2 fruit fly cellular contexts compared by ENCODE assay signal in genomic region chr2L:19942510-19942909, dm6.
A peak's percentile ranks its signal among the peaks of the same experiment; 100 is the strongest.
TF ChIP-seq lines count a peak whose summit lies in the region.

No protein-coding gene starts in this region.

- TF ChIP-seq CTCF in whole organism, embryonic (GFP tag; optimal IDR thresholded peaks at IDR 0.05; lab: Kevin White, UChicago): no peak

TF ChIP-seq in whole organism, embryonic, 481 proteins besides CTCF, POLR2A, EP300 and RAD21:
- TF ChIP-seq CG14965 (GFP tag; optimal IDR thresholded peaks at IDR 0.05; lab: Kevin White, UChicago; ENCODE audit: borderline replicate concordance): no peak
- no peak for TF ChIP-seq CG32772 (GFP tag; IDR thresholded peaks at IDR 0.05; lab: Robert Waterston, UW)
- peak; percentile 58 for TF ChIP-seq Med (GFP tag; lab: Kevin White, UChicago)
- TF ChIP-seq Spps (tag; optimal IDR thresholded peaks at IDR 0.05; lab: Kevin White, UChicago): no peak
- peak; percentile 22 for TF ChIP-seq sug (tag; optimal IDR thresholded peaks at IDR 0.05; lab: Kevin White, UChicago)
- peak; percentile 15 for TF ChIP-seq grn (GFP tag; optimal IDR thresholded peaks at IDR 0.05; lab: Kevin White, UChicago)
- no peak for TF ChIP-seq CG11398 (GFP tag; optimal IDR thresholded peaks at IDR 0.05; lab: Kevin White, UChicago)
- TF ChIP-seq Dp (GFP tag; optimal IDR thresholded peaks at IDR 0.05; lab: Kevin White, UChicago): no peak
- no peak for TF ChIP-seq knrl (GFP tag; IDR thresholded peaks at IDR 0.05; lab: Robert Waterston, UW; ENCODE audit: partially characterized antibody)
- TF ChIP-seq pnt (GFP tag; optimal IDR thresholded peaks at IDR 0.05; lab: Kevin White, UChicago): no peak
- 0 out of 2 replicates have a peak, but pooled peaks have one; percentile 7 for TF ChIP-seq vvl (GFP tag; IDR thresholded peaks at IDR 0.05; lab: Robert Waterston, UW)
- TF ChIP-seq sens (GFP tag; lab: Kevin White, UChicago): peak; percentile 63
- TF ChIP-seq CG12942 (GFP tag; optimal IDR thresholded peaks at IDR 0.05; lab: Kevin White, UChicago): no peak
- no peak for TF ChIP-seq CG10267 (tag; optimal IDR thresholded peaks at IDR 0.05; lab: Kevin White, UChicago)
TF ChIP-seq in whole organism, embryonic: peak in this region for 5.

TF ChIP-seq in whole organism, prepupa, 60 proteins besides CTCF, POLR2A, EP300 and RAD21:
- TF ChIP-seq svp (GFP tag; lab: Kevin White, UChicago) (peak; percentile 47), CG11902 (GFP tag; optimal IDR thresholded peaks at IDR 0.05; lab: Kevin White, UChicago) (no peak)
